Worm (Caenorhabditis elegans): ENCODE results near the gene Y105C5B.17.

DNA sequence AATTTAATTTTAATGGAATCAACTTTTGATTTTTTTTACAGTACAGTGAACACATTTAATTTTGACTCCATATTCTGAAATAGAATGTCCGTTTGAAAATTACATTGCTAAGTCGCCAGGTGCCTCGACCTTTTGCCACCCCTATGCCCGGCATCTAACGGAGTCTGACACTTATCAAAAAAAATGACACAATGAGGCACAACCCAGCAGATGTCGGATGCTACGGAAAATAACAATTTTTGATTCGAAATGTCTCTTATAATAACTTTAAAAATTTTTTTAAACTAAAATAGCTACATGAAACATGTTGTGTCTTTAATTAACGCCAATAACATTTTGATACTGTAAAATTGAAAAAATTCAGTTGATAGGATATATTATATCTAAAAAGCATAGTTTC, 7.6 kb upstream of the Y105C5B.17 start:
- TF ChIP-seq dmd-8 (GFP tag; IDR thresholded peaks at IDR 0.05) (no peak), mxl-3 (GFP tag; optimal IDR thresholded peaks at IDR 0.05) (no peak), unc-130 (GFP tag; optimal IDR thresholded peaks at IDR 0.05) (no peak), jun-1 (tag; optimal IDR thresholded peaks at IDR 0.05) (no peak), skn-1 (tag; optimal IDR thresholded peaks at IDR 0.05) (no peak), nhr-76 (tag; optimal IDR thresholded peaks at IDR 0.05) (no peak), aha-1 (tag) (peak; percentile 50), nhr-237 (tag; optimal IDR thresholded peaks at IDR 0.05) (no peak), zip-11 (GFP tag; IDR thresholded peaks at IDR 0.05) (no peak), attf-4 (tag; optimal IDR thresholded peaks at IDR 0.05) (no peak), pha-4 (GFP tag; IDR thresholded peaks at IDR 0.05) (no peak), pha-4 (tag; optimal IDR thresholded peaks at IDR 0.05) (no peak), rbr-2 (tag; optimal IDR thresholded peaks at IDR 0.05) (no peak)

Data from whole organism, L4 larva.